Worm (Caenorhabditis elegans) whole organism, L4 larva: Measurements from ENCODE around the gene K11G12.6.

Experiments used
- F44E2.7 ChIP-seq: fragments of 200-800 bp; sonication (Bioruptor generic); IDR thresholded peaks from 2 replicates; pipeline ENCODE4 v2.1.2; 2022; ENCODE audit warnings: missing genetic modification characterization, missing compliant biosample characterization
- F49E8.2 ChIP-seq: sonication (generic microtip); optimal IDR thresholded peaks from 2 replicates; lab custom pipeline; 2016; ENCODE audit warnings: missing compliant biosample characterization, mild to moderate bottlenecking, missing genetic modification characterization, borderline replicate concordance
- T26A8.4 ChIP-seq: fragments of 200-800 bp; sonication (Bioruptor generic); IDR thresholded peaks from 2 replicates; pipeline ENCODE4 v1.3.6; 2022; ENCODE audit warnings: missing genetic modification characterization, missing compliant biosample characterization
- Y105C5A.15 ChIP-seq: fragments of 200-800 bp; sonication (Bioruptor generic); IDR thresholded peaks from 2 replicates; pipeline ENCODE4 v1.3.6; 2022; ENCODE audit warnings: missing genetic modification characterization, missing compliant biosample characterization
- Y5F2A.4 ChIP-seq: fragments of 200-800 bp; sonication (Bioruptor generic); optimal IDR thresholded peaks from 2 replicates; lab custom pipeline; 2018; ENCODE audit warnings: mild to moderate bottlenecking, missing genetic modification characterization, missing compliant biosample characterization
- Y75B8A.6 ChIP-seq: fragments of 200-800 bp; sonication (Bioruptor generic); IDR thresholded peaks from 2 replicates; pipeline ENCODE4 v1.3.6; 2022; ENCODE audit warnings: missing genetic modification reagents, missing genetic modification characterization, missing compliant biosample characterization
- ZK337.2 ChIP-seq: fragments of 200-800 bp; sonication (Bioruptor generic); IDR thresholded peaks from 2 replicates; pipeline ENCODE4 v1.3.6; 2022; ENCODE audit warnings: missing genetic modification reagents, missing genetic modification characterization, missing compliant biosample characterization
- aly-2 ChIP-seq: sonication (generic microtip); optimal IDR thresholded peaks from 2 replicates; lab custom pipeline; 2018; ENCODE audit warnings: missing biosample characterization, missing genetic modification characterization
- ama-1 ChIP-seq: fragments of 150-350 bp; optimal IDR thresholded peaks from 2 replicates; lab custom pipeline; 2014; ENCODE audit warnings: inconsistent platforms, mixed read lengths
- ceh-20 ChIP-seq: fragments of 200-800 bp; sonication (Bioruptor generic); IDR thresholded peaks from 2 replicates; pipeline ENCODE4 v1.3.6; 2022; ENCODE audit warnings: missing genetic modification reagents, missing genetic modification characterization, missing compliant biosample characterization
- ceh-32 ChIP-seq: sonication (generic microtip); optimal IDR thresholded peaks from 2 replicates; lab custom pipeline; 2016; ENCODE audit warnings: mild to moderate bottlenecking, missing genetic modification characterization, missing compliant biosample characterization; ENCODE audit not compliant: poor library complexity
- ceh-44 ChIP-seq: fragments of 200-800 bp; sonication (Bioruptor generic); IDR thresholded peaks from 2 replicates; pipeline ENCODE4 v1.3.6; 2022; ENCODE audit warnings: missing genetic modification reagents, missing genetic modification characterization, missing compliant biosample characterization
- ceh-82 ChIP-seq: sonication (generic microtip); optimal IDR thresholded peaks from 2 replicates; lab custom pipeline; 2017; ENCODE audit warnings: missing biosample characterization, missing genetic modification characterization
- cey-2 ChIP-seq: sonication (generic microtip); optimal IDR thresholded peaks from 3 replicates; lab custom pipeline; 2017; ENCODE audit warnings: missing genetic modification characterization, mild to moderate bottlenecking, missing compliant biosample characterization, antibody characterized with exemption, borderline replicate concordance; ENCODE audit not compliant: insufficient read depth
- daf-16 ChIP-seq, 3 experiments: sonication (generic microtip); optimal IDR thresholded peaks; 2 replicates each; lab custom pipeline; 2016 to 2017; ENCODE audit warnings: missing genetic modification characterization in 3 of 3, missing genetic modification reagents in 3 of 3, mild to moderate bottlenecking in 2 of 3, missing compliant biosample characterization in 2 of 3, missing biosample characterization in 1 of 3, moderate library complexity in 1 of 3
- dpl-1 ChIP-seq: fragments of 150-350 bp; optimal IDR thresholded peaks from 2 replicates; lab custom pipeline; 2014; ENCODE audit warnings: missing biosample characterization, missing genetic modification reagents, missing genetic modification characterization
- duxl-1 ChIP-seq: sonication (generic microtip); optimal IDR thresholded peaks from 2 replicates; lab custom pipeline; 2016; ENCODE audit warnings: mild to moderate bottlenecking, missing genetic modification characterization, moderate library complexity, missing compliant biosample characterization; ENCODE audit not compliant: poor library complexity
- dve-1 ChIP-seq: sonication (generic microtip); optimal IDR thresholded peaks from 2 replicates; lab custom pipeline; 2017; ENCODE audit warnings: antibody characterized with exemption, mild to moderate bottlenecking, missing genetic modification characterization, missing compliant biosample characterization; ENCODE audit not compliant: insufficient read depth
- egl-43 ChIP-seq: fragments of 200-800 bp; sonication (Bioruptor generic); IDR thresholded peaks from 2 replicates; pipeline ENCODE4 v1.3.6; 2022; ENCODE audit warnings: missing genetic modification reagents, missing genetic modification characterization, missing compliant biosample characterization
- gei-8 ChIP-seq: fragments of 200-800 bp; sonication (Bioruptor generic); optimal IDR thresholded peaks from 2 replicates; lab custom pipeline; 2018; ENCODE audit warnings: mild to moderate bottlenecking, missing genetic modification characterization, missing compliant biosample characterization
- hlh-11 ChIP-seq: fragments of 200-800 bp; sonication (Bioruptor generic); optimal IDR thresholded peaks from 2 replicates; lab custom pipeline; 2018; ENCODE audit warnings: mild to moderate bottlenecking, missing genetic modification characterization, missing compliant biosample characterization
- hmg-1.1 ChIP-seq: fragments of 200-800 bp; sonication (Bioruptor generic); IDR thresholded peaks from 2 replicates; pipeline ENCODE4 v1.3.6; 2022; ENCODE audit warnings: missing genetic modification reagents, missing genetic modification characterization, missing compliant biosample characterization
- jun-1 ChIP-seq: fragments of 150-350 bp; optimal IDR thresholded peaks from 2 replicates; lab custom pipeline; 2014; ENCODE audit warnings: missing biosample characterization, missing genetic modification reagents, missing genetic modification characterization
- lim-7 ChIP-seq: fragments of 200-800 bp; sonication (Bioruptor generic); IDR thresholded peaks from 2 replicates; pipeline ENCODE4 v1.3.6; 2022; ENCODE audit warnings: missing genetic modification characterization, missing compliant biosample characterization
- lin-1 ChIP-seq: fragments of 200-800 bp; sonication (Bioruptor generic); IDR thresholded peaks from 2 replicates; pipeline ENCODE4 v1.3.6; 2022; ENCODE audit warnings: missing genetic modification reagents, missing genetic modification characterization, missing compliant biosample characterization
- lin-13 ChIP-seq: fragments of 150-350 bp; optimal IDR thresholded peaks from 2 replicates; lab custom pipeline; 2014; ENCODE audit warnings: missing biosample characterization, missing genetic modification reagents, missing genetic modification characterization
- lin-29 ChIP-seq: fragments of 200-800 bp; sonication (Bioruptor generic); IDR thresholded peaks from 2 replicates; pipeline ENCODE4 v1.3.6; 2022; ENCODE audit warnings: missing genetic modification reagents, missing genetic modification characterization, missing compliant biosample characterization
- lsy-2 ChIP-seq, 2 experiments: fragments of 150-350 bp in 1 of 2; sonication (generic microtip) in 1 of 2; optimal IDR thresholded peaks; 2 replicates each; lab custom pipeline; 2014 to 2017; ENCODE audit warnings: missing biosample characterization in 2 of 2, missing genetic modification characterization in 2 of 2
- mdl-1 ChIP-seq, 2 experiments: fragments of 150-350 bp in 1 of 2; sonication (generic microtip) in 1 of 2; optimal IDR thresholded peaks; 2 replicates each; lab custom pipeline; 2014 to 2017; ENCODE audit warnings: missing biosample characterization in 2 of 2, missing genetic modification characterization in 2 of 2
- mes-2 ChIP-seq: sonication (generic microtip); optimal IDR thresholded peaks from 2 replicates; lab custom pipeline; 2016; ENCODE audit warnings: missing genotype, mild to moderate bottlenecking, missing genetic modification characterization, missing compliant biosample characterization; ENCODE audit not compliant: poor library complexity, severe bottlenecking
- mxl-2 ChIP-seq: fragments of 200-800 bp; sonication (Bioruptor generic); conservative IDR thresholded peaks from 2 replicates; pipeline ENCODE4 v1.3.6; 2022; ENCODE audit warnings: missing genetic modification reagents, missing genetic modification characterization, missing compliant biosample characterization
- mxl-3 ChIP-seq: fragments of 200-800 bp; sonication (Bioruptor generic); optimal IDR thresholded peaks from 2 replicates; lab custom pipeline; 2018; ENCODE audit warnings: mild to moderate bottlenecking, missing genetic modification characterization, missing compliant biosample characterization
- nhr-10 ChIP-seq: fragments of 150-350 bp; optimal IDR thresholded peaks from 2 replicates; lab custom pipeline; 2014; ENCODE audit warnings: missing biosample characterization, missing genetic modification characterization
- nhr-28 ChIP-seq: fragments of 150-350 bp; optimal IDR thresholded peaks from 2 replicates; lab custom pipeline; 2014; ENCODE audit warnings: missing biosample characterization, missing genetic modification characterization
- nhr-41 ChIP-seq: fragments of 200-800 bp; sonication (Bioruptor generic); IDR thresholded peaks from 2 replicates; pipeline ENCODE4 v1.3.6; 2022; ENCODE audit warnings: missing genetic modification reagents, missing genetic modification characterization, missing compliant biosample characterization
- nhr-48 ChIP-seq: sonication (generic microtip); optimal IDR thresholded peaks from 2 replicates; lab custom pipeline; 2016; ENCODE audit warnings: mild to moderate bottlenecking, missing genetic modification characterization, missing compliant biosample characterization
- nhr-6 ChIP-seq: fragments of 150-350 bp; optimal IDR thresholded peaks from 2 replicates; lab custom pipeline; 2014; ENCODE audit warnings: missing biosample characterization, missing genetic modification characterization
- nhr-77 ChIP-seq: fragments of 150-350 bp; optimal IDR thresholded peaks from 2 replicates; lab custom pipeline; 2014; ENCODE audit warnings: missing biosample characterization, missing genetic modification characterization
- php-3 ChIP-seq: fragments of 200-800 bp; sonication (Bioruptor generic); IDR thresholded peaks from 2 replicates; pipeline ENCODE4 v1.3.6; 2022; ENCODE audit warnings: missing genetic modification reagents, missing genetic modification characterization, missing compliant biosample characterization
- rbr-2 ChIP-seq: sonication (generic microtip); optimal IDR thresholded peaks from 2 replicates; lab custom pipeline; 2016; ENCODE audit warnings: missing genotype, missing genetic modification characterization, missing compliant biosample characterization
- set-16 ChIP-seq: fragments of 200-800 bp; sonication (Bioruptor generic); IDR thresholded peaks from 2 replicates; pipeline ENCODE4 v1.3.6; 2022; ENCODE audit warnings: missing genetic modification reagents, missing genetic modification characterization, missing compliant biosample characterization
- tag-97 ChIP-seq: fragments of 200-800 bp; sonication (Bioruptor generic); IDR thresholded peaks from 2 replicates; pipeline ENCODE4 v1.3.6; 2022; ENCODE audit warnings: missing genetic modification characterization, missing compliant biosample characterization
- unc-39 ChIP-seq: sonication (generic microtip); optimal IDR thresholded peaks from 2 replicates; lab custom pipeline; 2017; ENCODE audit warnings: missing biosample characterization, missing genetic modification characterization
- unc-62 ChIP-seq, 3 experiments: fragments of 150-350 bp in 1 of 3; sonication (generic microtip); optimal IDR thresholded peaks in 2 of 3; peaks in 1 of 3; 1 replicate in 1 of 3; 2 replicates in 2 of 3; lab custom pipeline; 2014 to 2017; ENCODE audit warnings: missing biosample characterization in 3 of 3, missing genetic modification characterization in 3 of 3, missing genetic modification reagents in 3 of 3, missing genotype in 1 of 3
- zfp-2 ChIP-seq: sonication (generic microtip); optimal IDR thresholded peaks from 2 replicates; lab custom pipeline; 2016; ENCODE audit warnings: mild to moderate bottlenecking, missing genetic modification characterization, missing compliant biosample characterization
- zip-2 ChIP-seq: fragments of 150-350 bp; optimal IDR thresholded peaks from 2 replicates; lab custom pipeline; 2014; ENCODE audit warnings: missing biosample characterization, missing genetic modification characterization

K11G12.6 gene

DNA sequence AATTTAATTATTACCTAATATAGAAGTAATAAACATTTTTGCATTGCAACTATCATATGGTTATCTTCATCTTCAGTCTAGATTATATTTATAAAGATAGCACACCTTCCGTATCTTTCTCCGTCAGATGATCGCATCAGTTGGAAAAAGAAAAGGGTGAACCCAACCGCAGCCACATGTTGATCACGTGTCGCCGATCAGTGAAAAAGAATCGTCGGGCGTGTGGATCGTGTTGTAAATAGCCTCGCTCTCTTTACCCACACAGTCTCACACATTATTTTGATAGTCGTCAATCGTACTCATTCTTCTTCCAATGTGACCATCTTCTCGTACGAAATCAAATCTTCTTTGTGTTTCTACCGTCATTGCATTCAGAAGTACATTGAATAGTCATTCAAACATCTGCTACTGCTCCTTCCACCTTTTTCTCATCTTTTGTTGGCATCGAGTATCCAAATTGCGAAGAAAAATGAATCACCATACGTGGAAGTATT lies 14.4 kb upstream of the K11G12.6 start (continued):
- TF ChIP-seq php-3 (GFP tag; lab: Robert Waterston, UW) (peak; percentile 54; the same call in 1 of the 2 replicates), F44E2.7 (GFP tag; lab: Robert Waterston, UW) (no peak), lin-29 (GFP tag; lab: Robert Waterston, UW) (peak; percentile 81), lim-7 (no peak), ceh-44 (GFP tag; lab: Robert Waterston, UW) (no peak), tag-97 (no peak), nhr-77 (peak; percentile 90), ama-1 (lab: Kevin White, UChicago) (peak; percentile 96), nhr-41 (GFP tag; lab: Robert Waterston, UW) (peak; percentile 70), duxl-1 (peak; percentile 82), Y75B8A.6 (GFP tag; lab: Robert Waterston, UW) (peak; percentile 90), lin-13 (GFP tag; lab: Kevin White, UChicago) (peak; percentile 82), nhr-28 (peak; percentile 94), ceh-82 (tag; lab: Kevin White, UChicago) (no peak), zip-2 (tag; lab: Kevin White, UChicago) (peak; percentile 80), gei-8 (GFP tag; lab: Kevin White, UChicago) (peak; percentile 97), ZK337.2 (GFP tag; lab: Robert Waterston, UW) (no peak), F49E8.2 (tag; lab: Kevin White, UChicago) (no peak), egl-43 (GFP tag; lab: Robert Waterston, UW) (no peak), lin-1 (GFP tag; lab: Robert Waterston, UW) (peak; percentile 93), rbr-2 (tag; lab: Kevin White, UChicago) (peak; percentile 43), T26A8.4 (peak; percentile 97), zfp-2 (peak; percentile 57), dve-1 (tag; lab: Kevin White, UChicago) (peak; percentile 98)

- TF ChIP-seq cey-2 (tag; lab: Kevin White, UChicago) (no peak), ceh-20 (GFP tag; lab: Robert Waterston, UW) (0 out of 2 replicates have a peak, but pooled peaks have one; percentile 7), lin-29 (GFP tag; lab: Robert Waterston, UW) (no peak)
Measured at ce11 chrX:6743344-6743743, 13.9 kb upstream of the K11G12.6 start.

- TF ChIP-seq daf-16 (GFP tag; optimal IDR thresholded peaks at IDR 0.05; lab: Kevin White, UChicago) (no peak), daf-16 (tag; optimal IDR thresholded peaks at IDR 0.05; lab: Kevin White, UChicago) (peak; percentile 69), hmg-1.1 (GFP tag; lab: Robert Waterston, UW) (no peak; the same call in 1 of the 2 replicates), jun-1 (tag; lab: Kevin White, UChicago) (peak; percentile 23), aly-2 (tag; lab: Kevin White, UChicago) (no peak), mes-2 (tag; lab: Kevin White, UChicago) (peak; percentile 32), nhr-10 (tag; lab: Kevin White, UChicago) (peak; percentile 89), egl-43 (GFP tag; lab: Robert Waterston, UW) (no peak), unc-62 (GFP tag; optimal IDR thresholded peaks at IDR 0.05 in 1 of 2; lab: Kevin White, UChicago) (peak in 1 of 2 experiments; percentile 98), unc-62 (tag; optimal IDR thresholded peaks at IDR 0.05; lab: Kevin White, UChicago) (no peak), hlh-11 (tag; lab: Kevin White, UChicago) (peak; percentile 82), mxl-2 (GFP tag; lab: Robert Waterston, UW) (peak; percentile 95), mxl-3 (GFP tag; lab: Kevin White, UChicago) (peak; percentile 80), Y105C5A.15 (GFP tag; lab: Robert Waterston, UW) (no peak), ceh-32 (no peak), unc-39 (no peak), Y5F2A.4 (GFP tag; lab: Kevin White, UChicago) (no peak), gei-8 (GFP tag; lab: Kevin White, UChicago) (no peak), lim-7 (no peak), set-16 (GFP tag; lab: Robert Waterston, UW) (no peak), mdl-1 (tag; optimal IDR thresholded peaks at IDR 0.05; lab: Kevin White, UChicago) (peak in 1 of 2 experiments; percentile 100), nhr-48 (tag; lab: Kevin White, UChicago) (peak; percentile 31), tag-97 (no peak), lsy-2 (tag; optimal IDR thresholded peaks at IDR 0.05; lab: Kevin White, UChicago) (peak; percentile 43 to 67), nhr-6 (tag; lab: Kevin White, UChicago) (no peak), php-3 (GFP tag; lab: Robert Waterston, UW) (peak; percentile 27; the same call in 1 of the 2 replicates), dpl-1 (GFP tag; lab: Kevin White, UChicago) (peak; percentile 23)
Measured at ce11 chrX:6742891-6743290, 13.4 kb upstream of the K11G12.6 start.
